Fruit fly (Drosophila melanogaster) whole organism, pupa: ENCODE data around the gene CG15020.

Source experiments
- CG10348 ChIP-seq: fragments of 200-800 bp; sonication (Bioruptor generic); IDR thresholded peaks from 2 replicates; pipeline ENCODE4 v1.3.6; 2022; ENCODE audit warnings: missing biosample characterization, missing genetic modification characterization
- CG12605 ChIP-seq: fragments of 200-800 bp; sonication (Bioruptor generic); IDR thresholded peaks from 2 replicates; pipeline ENCODE4 v1.3.6; 2022; ENCODE audit warnings: missing biosample characterization, missing genetic modification characterization
- CG13204 ChIP-seq: fragments of 200-800 bp; sonication (Bioruptor generic); optimal IDR thresholded peaks from 2 replicates; lab custom pipeline; 2018; ENCODE audit warnings: missing biosample characterization, mild to moderate bottlenecking, missing genetic modification characterization, moderate library complexity
- CG14655 ChIP-seq: fragments of 200-800 bp; sonication (Bioruptor generic); optimal IDR thresholded peaks from 3 replicates; lab custom pipeline; 2017; ENCODE audit warnings: mild to moderate bottlenecking, missing biosample characterization, missing genetic modification reagents, missing genetic modification characterization
- CG15710 ChIP-seq: fragments of 200-800 bp; sonication (Bioruptor generic); optimal IDR thresholded peaks from 2 replicates; lab custom pipeline; 2018; ENCODE audit warnings: missing biosample characterization, mild to moderate bottlenecking, missing genetic modification characterization, moderate library complexity
- CG17806 ChIP-seq: fragments of 200-800 bp; sonication (Bioruptor generic); optimal IDR thresholded peaks from 2 replicates; lab custom pipeline; 2018; ENCODE audit warnings: missing biosample characterization, mild to moderate bottlenecking, missing genetic modification characterization, moderate library complexity
- CG32121 ChIP-seq: fragments of 200-800 bp; sonication (Bioruptor generic); IDR thresholded peaks from 2 replicates; pipeline ENCODE4 v1.3.6; 2022; ENCODE audit warnings: missing biosample characterization, missing genetic modification characterization
- CG34367 ChIP-seq: fragments of 200-800 bp; sonication (Bioruptor generic); optimal IDR thresholded peaks from 2 replicates; lab custom pipeline; 2018; ENCODE audit warnings: missing biosample characterization, mild to moderate bottlenecking, missing genetic modification characterization
- CG4496 ChIP-seq: fragments of 200-800 bp; sonication (Bioruptor generic); IDR thresholded peaks from 3 replicates; pipeline ENCODE4 v1.3.6; 2022; ENCODE audit warnings: missing biosample characterization, missing genetic modification characterization
- CG8159 ChIP-seq: fragments of 200-800 bp; sonication (Bioruptor generic); optimal IDR thresholded peaks from 3 replicates; lab custom pipeline; 2018; ENCODE audit warnings: missing biosample characterization, mild to moderate bottlenecking, missing genetic modification characterization, moderate library complexity
- CG8301 ChIP-seq: fragments of 200-800 bp; sonication (Bioruptor generic); optimal IDR thresholded peaks from 2 replicates; lab custom pipeline; 2018; ENCODE audit warnings: missing biosample characterization, mild to moderate bottlenecking, missing genetic modification characterization
- CG9948 ChIP-seq: fragments of 200-800 bp; sonication (Bioruptor generic); optimal IDR thresholded peaks from 2 replicates; lab custom pipeline; 2018; ENCODE audit warnings: missing biosample characterization, mild to moderate bottlenecking, missing genetic modification characterization, moderate library complexity
- D1 ChIP-seq: fragments of 200-800 bp; sonication (Bioruptor generic); optimal IDR thresholded peaks from 2 replicates; lab custom pipeline; 2018; ENCODE audit warnings: missing biosample characterization, mild to moderate bottlenecking, missing genetic modification characterization, moderate library complexity
- EcR ChIP-seq: fragments of 200-800 bp; sonication (Bioruptor generic); optimal IDR thresholded peaks from 3 replicates; lab custom pipeline; 2019; ENCODE audit warnings: missing biosample characterization, missing genetic modification characterization, mild to moderate bottlenecking, moderate library complexity, missing genetic modification reagents
- Ets98B ChIP-seq: fragments of 200-800 bp; sonication (Bioruptor generic); IDR thresholded peaks from 2 replicates; pipeline ENCODE4 v1.3.6; 2022; ENCODE audit warnings: missing biosample characterization, missing genetic modification characterization
- Pif1A ChIP-seq: fragments of 200-800 bp; sonication (Bioruptor generic); optimal IDR thresholded peaks from 3 replicates; lab custom pipeline; 2016; ENCODE audit warnings: missing biosample characterization, missing genetic modification characterization
- Pif1B ChIP-seq: fragments of 200-800 bp; sonication (Bioruptor generic); optimal IDR thresholded peaks from 3 replicates; lab custom pipeline; 2016; ENCODE audit warnings: missing biosample characterization, missing genetic modification characterization
- Snoo ChIP-seq: fragments of 200-800 bp; sonication (Bioruptor generic); optimal IDR thresholded peaks from 3 replicates; lab custom pipeline; 2017; ENCODE audit warnings: missing biosample characterization, mild to moderate bottlenecking, missing genetic modification characterization, inconsistent platforms
- fd96Ca ChIP-seq: fragments of 200-800 bp; sonication (Bioruptor generic); IDR thresholded peaks from 3 replicates; pipeline ENCODE4 v1.3.6; 2022; ENCODE audit warnings: missing biosample characterization, missing genetic modification characterization
- gl ChIP-seq: fragments of 200-800 bp; sonication (Bioruptor generic); optimal IDR thresholded peaks from 2 replicates; lab custom pipeline; 2018; ENCODE audit warnings: missing biosample characterization, mild to moderate bottlenecking, missing genetic modification characterization
- rn ChIP-seq: fragments of 200-800 bp; sonication (Bioruptor generic); IDR thresholded peaks from 2 replicates; pipeline ENCODE4 v1.3.6; 2022; ENCODE audit warnings: missing biosample characterization, missing genetic modification characterization

CG15020 gene

DNA sequence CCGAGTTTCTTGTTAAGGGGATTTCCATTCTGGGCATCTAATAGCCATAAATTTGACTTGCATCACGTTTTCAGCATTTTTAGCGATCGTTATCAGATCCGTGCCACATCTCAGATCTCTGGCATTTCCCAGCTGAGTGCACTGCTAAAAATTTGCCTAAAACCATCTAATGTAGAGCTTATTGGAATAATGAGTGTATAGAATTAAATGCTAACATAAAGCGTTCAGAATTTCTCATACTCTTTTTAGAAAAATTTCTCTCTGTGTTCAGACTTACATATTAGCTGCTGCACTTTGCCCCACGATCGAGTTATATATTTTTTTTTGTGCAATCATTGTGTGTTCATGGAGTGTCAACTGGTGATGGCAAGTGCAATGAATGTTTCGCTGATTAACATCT lies 13.7 kb upstream of the CG15020 start:
- TF ChIP-seq CG8301 (tag; lab: Kevin White, UChicago): peak; percentile 60
- TF ChIP-seq CG12605 (GFP tag; lab: Robert Waterston, UW): peak; percentile 60
- peak; percentile 21 for TF ChIP-seq CG9948 (tag; lab: Kevin White, UChicago)
- peak; percentile 39 for TF ChIP-seq CG15710 (tag; lab: Kevin White, UChicago)
- peak; percentile 45 for TF ChIP-seq CG8159
- no peak for TF ChIP-seq rn (GFP tag; lab: Robert Waterston, UW)
- TF ChIP-seq CG10348 (GFP tag; lab: Robert Waterston, UW): no peak
- TF ChIP-seq D1: no peak
- no peak for TF ChIP-seq gl
- peak; percentile 21 for TF ChIP-seq CG17806
- peak; percentile 29 for TF ChIP-seq CG34367 (tag; lab: Kevin White, UChicago)
- TF ChIP-seq EcR (GFP tag; lab: Kevin White, UChicago): no peak
- TF ChIP-seq Pif1B (GFP tag; lab: Kevin White, UChicago): peak; percentile 30
- TF ChIP-seq CG14655 (GFP tag; lab: Kevin White, UChicago): peak; percentile 75
- 0 out of 3 replicates have a peak, but pooled peaks have one; percentile 46 for TF ChIP-seq fd96Ca
- TF ChIP-seq CG4496 (GFP tag; lab: Robert Waterston, UW): peak; percentile 74; the same call in 2 of the 3 replicates
- no peak for TF ChIP-seq CG13204 (GFP tag; lab: Kevin White, UChicago)
- TF ChIP-seq CG32121 (GFP tag; lab: Robert Waterston, UW): peak; percentile 37
- peak; percentile 54 for TF ChIP-seq Pif1A
- TF ChIP-seq Ets98B (GFP tag; lab: Robert Waterston, UW): peak; percentile 71
- TF ChIP-seq Snoo (tag; lab: Kevin White, UChicago): no peak
- TF ChIP-seq, all 21 proteins: peak for 14

DNA sequence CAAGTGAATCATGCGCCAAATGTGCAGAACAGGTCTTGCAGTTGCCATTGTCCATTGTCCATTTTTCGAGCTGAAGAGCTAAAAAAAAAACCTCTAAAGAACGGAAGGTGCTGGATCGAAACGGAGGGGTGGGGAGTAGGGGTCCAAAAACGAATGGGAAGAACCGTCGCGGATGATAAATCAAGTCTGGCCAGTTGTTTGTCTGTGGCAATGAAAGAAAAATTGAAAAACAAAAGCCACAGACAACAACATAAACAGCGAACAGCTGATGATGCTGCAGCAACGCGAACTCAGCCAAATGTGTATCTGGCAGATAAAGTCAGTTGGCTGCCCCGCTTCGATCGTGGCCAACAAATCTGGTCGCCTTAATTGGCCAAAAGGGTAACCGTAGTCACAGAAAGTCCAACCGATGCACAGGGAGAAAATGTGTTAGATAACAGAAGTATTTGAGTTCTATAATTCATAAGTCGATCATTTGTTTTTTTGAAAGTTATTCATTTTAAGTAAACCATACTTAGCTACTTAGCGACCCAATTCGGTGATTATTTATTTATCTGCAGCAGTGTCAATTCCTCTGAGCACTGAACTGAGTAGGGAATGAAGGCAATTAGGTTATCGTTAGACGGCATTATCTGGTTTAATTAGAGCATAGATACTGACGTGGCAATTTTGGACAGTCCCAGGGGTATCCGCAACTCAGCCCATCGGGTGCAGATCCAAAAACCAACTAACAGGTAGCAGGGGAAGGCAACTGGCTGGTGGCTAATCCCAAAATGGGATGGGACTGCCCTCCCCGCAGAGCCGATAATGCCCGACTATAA lies 12.9 kb upstream of the CG15020 start:
- TF ChIP-seq CG8159: peak; percentile 25
- TF ChIP-seq Ets98B (GFP tag; lab: Robert Waterston, UW): no peak
- TF ChIP-seq EcR (GFP tag; lab: Kevin White, UChicago): peak; percentile 61
- TF ChIP-seq D1: no peak
- peak; percentile 44 for TF ChIP-seq Snoo (tag; lab: Kevin White, UChicago)
- peak; percentile 26; the same call in 1 of the 3 replicates for TF ChIP-seq CG4496 (GFP tag; lab: Robert Waterston, UW)
- TF ChIP-seq CG15710 (tag; lab: Kevin White, UChicago): no peak
- no peak for TF ChIP-seq CG17806
- peak; percentile 7 for TF ChIP-seq CG13204 (GFP tag; lab: Kevin White, UChicago)

DNA sequence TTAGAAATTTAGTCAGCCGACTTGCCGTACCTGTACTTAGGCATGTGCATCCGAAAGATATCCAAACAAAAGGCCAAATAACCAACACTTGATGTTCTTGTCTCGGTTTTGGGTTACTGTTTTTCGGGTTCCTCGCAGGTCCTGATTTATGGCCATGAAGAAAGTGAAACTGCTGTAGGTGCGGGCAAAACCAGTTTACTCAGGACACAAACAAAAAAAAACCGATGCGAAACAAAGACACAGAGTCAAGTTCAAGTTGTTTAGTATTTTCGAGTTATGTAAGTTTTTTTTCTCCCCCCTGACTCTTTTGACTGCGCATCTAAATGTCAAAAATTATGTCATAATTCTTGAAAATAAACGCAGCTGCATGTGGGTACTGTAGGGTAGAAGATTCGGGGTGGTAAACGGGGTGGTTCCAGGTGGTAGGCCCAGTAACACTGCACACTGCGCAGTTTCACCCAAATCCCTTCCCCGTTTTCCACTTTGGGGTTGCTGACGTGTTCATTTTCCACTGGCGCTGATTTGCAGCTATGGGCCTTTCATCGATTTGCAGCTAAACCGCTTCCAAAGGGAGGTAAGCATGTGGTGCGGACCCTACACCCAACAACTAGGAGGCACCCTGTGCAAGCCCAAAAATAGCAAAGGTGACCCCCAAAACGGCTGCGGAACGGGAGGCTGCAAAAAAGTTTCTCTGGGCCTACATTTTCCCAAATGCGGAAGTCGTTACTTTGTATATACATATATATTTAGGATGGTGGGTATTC lies 12.1 kb upstream of the CG15020 start:
- no peak for TF ChIP-seq CG8301 (tag; lab: Kevin White, UChicago)
- no peak for TF ChIP-seq Pif1A
- no peak for TF ChIP-seq CG12605 (GFP tag; lab: Robert Waterston, UW)
- TF ChIP-seq CG10348 (GFP tag; lab: Robert Waterston, UW): no peak
- no peak for TF ChIP-seq CG9948 (tag; lab: Kevin White, UChicago)
- no peak for TF ChIP-seq CG4496 (GFP tag; lab: Robert Waterston, UW)

DNA sequence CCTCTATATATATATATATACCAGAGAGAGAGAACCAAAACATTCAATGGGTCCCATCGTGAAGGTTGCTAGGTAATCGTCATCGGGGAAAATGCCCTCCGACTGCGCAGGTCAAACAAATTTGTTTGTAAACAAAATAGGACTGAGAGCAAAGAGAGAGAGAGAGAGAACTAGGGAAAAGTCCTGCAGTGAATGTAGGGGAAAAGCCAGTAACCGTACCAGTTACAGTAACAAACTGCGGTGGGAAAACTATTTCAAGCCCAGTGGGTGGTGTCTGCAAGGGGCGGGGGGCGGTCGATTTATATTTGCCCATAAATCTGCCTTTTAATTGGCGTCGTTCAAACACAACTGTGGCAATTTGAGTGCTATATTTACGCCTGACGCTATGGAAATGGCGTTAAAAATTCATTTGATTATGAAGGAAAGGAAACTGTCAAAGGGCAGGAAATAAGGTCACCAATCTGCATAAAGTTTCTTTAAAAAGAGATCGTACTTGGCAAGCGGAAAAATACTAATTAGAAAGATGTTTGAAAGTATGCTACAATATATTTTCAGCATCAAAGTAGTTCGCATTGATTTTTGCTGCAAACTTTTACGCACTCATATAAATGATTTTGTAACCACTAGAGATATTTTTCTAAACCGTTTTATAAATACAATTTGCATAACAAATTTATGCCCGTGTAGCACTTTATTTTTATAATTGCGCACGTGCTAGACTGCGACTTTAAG lies 11.4 kb upstream of the CG15020 start:
- TF ChIP-seq Pif1A (no peak), CG8301 (tag; lab: Kevin White, UChicago) (no peak), CG15710 (tag; lab: Kevin White, UChicago) (no peak), D1 (no peak), CG9948 (tag; lab: Kevin White, UChicago) (no peak), CG34367 (tag; lab: Kevin White, UChicago) (no peak), Snoo (tag; lab: Kevin White, UChicago) (no peak), EcR (GFP tag; lab: Kevin White, UChicago) (no peak), Pif1B (GFP tag; lab: Kevin White, UChicago) (no peak), CG10348 (GFP tag; lab: Robert Waterston, UW) (no peak)

DNA sequence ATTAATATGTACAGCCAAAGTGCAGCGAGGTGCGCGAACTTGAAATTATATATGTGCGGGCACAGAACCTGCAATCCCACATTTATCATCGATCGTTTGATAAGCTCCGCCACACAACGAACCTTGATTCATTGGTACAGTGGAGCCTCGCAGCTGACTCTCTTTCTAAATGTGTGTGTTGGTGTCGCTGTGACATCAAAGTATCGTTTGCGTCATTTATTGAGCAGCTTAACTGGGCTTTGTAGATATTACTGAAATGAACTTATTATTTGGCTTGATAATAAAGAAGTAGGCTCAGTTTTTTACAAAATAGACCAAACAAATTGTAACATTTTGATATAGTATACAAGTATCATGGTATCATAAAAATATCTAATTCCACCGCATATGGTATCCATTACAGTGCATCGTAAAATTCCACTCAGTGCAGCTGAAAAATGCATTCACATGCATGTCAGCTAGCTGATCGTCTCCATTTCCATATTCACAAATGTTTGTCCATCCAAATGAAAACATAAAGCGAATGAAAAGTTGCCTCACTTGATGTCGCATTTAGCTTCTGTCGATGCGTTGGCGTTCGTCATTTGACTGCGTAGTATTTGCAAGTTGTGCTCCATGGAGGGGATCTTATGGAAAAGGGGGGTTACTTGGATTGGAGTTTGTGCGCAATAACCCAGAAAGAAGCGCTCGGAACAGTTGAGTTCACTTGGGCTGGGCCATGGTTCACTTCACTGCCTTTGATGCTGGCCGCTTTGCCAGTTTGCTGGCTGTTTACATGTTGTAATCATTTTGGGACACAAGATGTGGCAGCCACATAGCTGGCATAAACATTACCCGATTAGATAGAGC lies 10.2 kb upstream of the CG15020 start:
- TF ChIP-seq CG17806: no peak
- TF ChIP-seq CG8159: peak; percentile 12
